ENCODE assay signal across 3 fruit fly cellular contexts in the genomic region with DNA sequence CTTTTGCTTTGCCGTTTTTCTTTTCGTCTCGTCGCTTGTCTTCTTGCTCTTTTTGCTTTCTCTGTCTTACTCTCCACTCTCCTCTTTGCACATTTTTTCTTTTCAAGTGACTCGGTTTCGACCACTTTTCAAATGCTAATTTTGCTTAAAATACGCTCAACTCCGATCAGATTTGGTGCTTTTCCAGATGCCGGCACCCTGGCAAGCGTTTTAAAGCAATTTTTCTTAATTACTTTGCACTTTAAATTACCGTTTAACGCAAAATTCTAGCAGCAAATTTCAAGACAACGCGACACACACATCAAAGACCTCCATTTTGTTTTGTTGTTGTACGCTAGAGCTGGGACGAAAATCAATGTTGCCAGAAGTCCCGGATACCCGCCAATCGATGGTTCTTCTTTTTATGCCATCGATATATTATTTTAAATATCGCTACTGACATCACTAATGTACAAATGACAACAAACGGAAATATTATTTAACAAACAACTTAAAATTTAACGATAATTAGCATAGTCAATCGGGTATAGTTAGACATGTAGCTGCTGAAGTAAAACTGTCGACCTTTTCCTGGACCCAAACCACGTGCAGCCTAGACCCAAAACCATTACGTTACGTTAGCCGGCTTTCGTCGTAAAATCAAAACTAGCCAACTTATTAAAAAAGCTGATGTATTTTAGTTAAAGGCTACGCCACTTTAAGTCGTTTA.
TF ChIP-seq lines count a peak whose summit lies in the region.

TSS of gene kis (minus strand) at position 317 of the 709 bp plus-strand sequence.

TF ChIP-seq in whole organism, adult, 20 proteins besides CTCF, POLR2A, EP300 and RAD21 (continued from another document):
- TF ChIP-seq Crg-1 (GFP tag; optimal IDR thresholded peaks at IDR 0.05; lab: Kevin White, UChicago) (peak; percentile 34), toe (GFP tag; optimal IDR thresholded peaks at IDR 0.05; lab: Kevin White, UChicago) (no peak), kay (GFP tag; lab: Kevin White, UChicago; ENCODE audit: borderline replicate concordance) (no peak), bab1 (GFP tag; optimal IDR thresholded peaks at IDR 0.05; lab: Kevin White, UChicago) (peak; percentile 75)

TF ChIP-seq in whole organism, embryonic, 481 proteins besides CTCF, POLR2A, EP300 and RAD21 (continued from another document and continues in another):
- TF ChIP-seq CG2678 (tag; optimal IDR thresholded peaks at IDR 0.05; lab: Kevin White, UChicago): peak; percentile 41
- TF ChIP-seq trh (GFP tag; optimal IDR thresholded peaks at IDR 0.05; lab: Kevin White, UChicago): no peak
- TF ChIP-seq croc (GFP tag; conservative IDR thresholded peaks at IDR 0.05; lab: Robert Waterston, UW): no peak
- TF ChIP-seq CG17328 (GFP tag; IDR thresholded peaks at IDR 0.05; lab: Robert Waterston, UW): no peak
- no peak for TF ChIP-seq CG14441 (GFP tag; IDR thresholded peaks at IDR 0.05; lab: Robert Waterston, UW)
- peak; percentile 49 for TF ChIP-seq caup (GFP tag; optimal IDR thresholded peaks at IDR 0.05; lab: Kevin White, UChicago; ENCODE audit: severe bottlenecking)
- TF ChIP-seq CG17361 (GFP tag; IDR thresholded peaks at IDR 0.05; lab: Robert Waterston, UW): 0 out of 3 replicates have a peak, but pooled peaks have one; percentile 41
- TF ChIP-seq pho (GFP tag; optimal IDR thresholded peaks at IDR 0.05; lab: Kevin White, UChicago): peak; percentile 67
- TF ChIP-seq Stat92E (GFP tag; optimal IDR thresholded peaks at IDR 0.05; lab: Kevin White, UChicago): peak in 1 of 3 experiments; percentile 74
- peak; percentile 31 for TF ChIP-seq Dip3 (GFP tag; optimal IDR thresholded peaks at IDR 0.05; lab: Kevin White, UChicago)
- TF ChIP-seq Side (GFP tag; optimal IDR thresholded peaks at IDR 0.05; lab: Kevin White, UChicago): peak; percentile 34
- peak; percentile 14 for TF ChIP-seq CG10654 (GFP tag; optimal IDR thresholded peaks at IDR 0.05; lab: Kevin White, UChicago)
- TF ChIP-seq Camta (GFP tag; optimal IDR thresholded peaks at IDR 0.05; lab: Kevin White, UChicago): peak; percentile 48
- TF ChIP-seq mld (GFP tag; IDR thresholded peaks at IDR 0.05; lab: Robert Waterston, UW; ENCODE audit: partially characterized antibody): peak; percentile 89
- peak; percentile 43 for TF ChIP-seq CG3163 (GFP tag; optimal IDR thresholded peaks at IDR 0.05; lab: Kevin White, UChicago)
- no peak for TF ChIP-seq Sox100B (GFP tag; optimal IDR thresholded peaks at IDR 0.05; lab: Kevin White, UChicago)
- TF ChIP-seq CG8478 (optimal IDR thresholded peaks at IDR 0.05; lab: Kevin White, UChicago): no peak
- TF ChIP-seq jing (GFP tag; optimal IDR thresholded peaks at IDR 0.05; lab: Kevin White, UChicago): no peak
- no peak for TF ChIP-seq esg (GFP tag; conservative IDR thresholded peaks at IDR 0.05; lab: Robert Waterston, UW)
- peak; percentile 97 for TF ChIP-seq sna (GFP tag; IDR thresholded peaks at IDR 0.05; lab: Robert Waterston, UW; ENCODE audit: partially characterized antibody)
- TF ChIP-seq Adf1 (GFP tag; IDR thresholded peaks at IDR 0.05; lab: Robert Waterston, UW): peak; percentile 41
- no peak for TF ChIP-seq seq (GFP tag; IDR thresholded peaks at IDR 0.05; lab: Robert Waterston, UW)
- no peak for TF ChIP-seq toy (GFP tag; IDR thresholded peaks at IDR 0.05; lab: Robert Waterston, UW)
- TF ChIP-seq eve (GFP tag; optimal IDR thresholded peaks at IDR 0.05; lab: Kevin White, UChicago): no peak
- TF ChIP-seq Dad (GFP tag; optimal IDR thresholded peaks at IDR 0.05; lab: Kevin White, UChicago): peak; percentile 43
- TF ChIP-seq ssp (GFP tag; IDR thresholded peaks at IDR 0.05; lab: Robert Waterston, UW): no peak
- TF ChIP-seq zfh2 (GFP tag; optimal IDR thresholded peaks at IDR 0.05; lab: Kevin White, UChicago): peak; percentile 31
- peak; percentile 46 for TF ChIP-seq maf-S (GFP tag; optimal IDR thresholded peaks at IDR 0.05; lab: Kevin White, UChicago)
- no peak for TF ChIP-seq D (optimal IDR thresholded peaks at IDR 0.05; lab: Kevin White, UChicago)
- no peak for TF ChIP-seq D (GFP tag; optimal IDR thresholded peaks at IDR 0.05; lab: Kevin White, UChicago)
- no peak for TF ChIP-seq CG6765 (GFP tag; optimal IDR thresholded peaks at IDR 0.05; lab: Kevin White, UChicago)
- TF ChIP-seq CG9797 (GFP tag; optimal IDR thresholded peaks at IDR 0.05; lab: Kevin White, UChicago): peak; percentile 69
- peak; percentile 72 for TF ChIP-seq CG10267 (tag; optimal IDR thresholded peaks at IDR 0.05; lab: Kevin White, UChicago)
- no peak; the same call in 3 of the 4 replicates for TF ChIP-seq Gug (GFP tag; IDR thresholded peaks at IDR 0.05; lab: Robert Waterston, UW)
- TF ChIP-seq CG14965 (GFP tag; optimal IDR thresholded peaks at IDR 0.05; lab: Kevin White, UChicago; ENCODE audit: borderline replicate concordance): no peak
- TF ChIP-seq CG12219 (GFP tag; optimal IDR thresholded peaks at IDR 0.05; lab: Kevin White, UChicago): no peak
- TF ChIP-seq CG17385 (GFP tag; optimal IDR thresholded peaks at IDR 0.05; lab: Kevin White, UChicago): peak; percentile 1
- no peak for TF ChIP-seq Oaz (GFP tag; IDR thresholded peaks at IDR 0.05; lab: Robert Waterston, UW)
- TF ChIP-seq tgo (GFP tag; IDR thresholded peaks at IDR 0.05; lab: Robert Waterston, UW): no peak
- TF ChIP-seq zf30C (GFP tag; optimal IDR thresholded peaks at IDR 0.05; lab: Kevin White, UChicago): no peak
- TF ChIP-seq CG31441 (GFP tag; IDR thresholded peaks at IDR 0.05; lab: Robert Waterston, UW): no peak
- TF ChIP-seq CG2116 (GFP tag; optimal IDR thresholded peaks at IDR 0.05; lab: Kevin White, UChicago): peak; percentile 79
- peak; percentile 95 for TF ChIP-seq pzg (GFP tag; optimal IDR thresholded peaks at IDR 0.05; lab: Kevin White, UChicago)
- TF ChIP-seq Jarid2 (GFP tag; optimal IDR thresholded peaks at IDR 0.05; lab: Kevin White, UChicago): peak; percentile 75
- no peak for TF ChIP-seq stc (GFP tag; IDR thresholded peaks at IDR 0.05; lab: Robert Waterston, UW)
- TF ChIP-seq CG10321 (GFP tag; IDR thresholded peaks at IDR 0.05; lab: Robert Waterston, UW): no peak
- TF ChIP-seq Trl (optimal IDR thresholded peaks at IDR 0.05; lab: Kevin White, UChicago): peak; percentile 0 to 74
- TF ChIP-seq Trl (GFP tag; optimal IDR thresholded peaks at IDR 0.05; lab: Kevin White, UChicago): peak; percentile 38
- TF ChIP-seq fd102C (GFP tag; optimal IDR thresholded peaks at IDR 0.05; lab: Kevin White, UChicago): no peak
- TF ChIP-seq p53 (GFP tag; optimal IDR thresholded peaks at IDR 0.05; lab: Kevin White, UChicago): no peak
- TF ChIP-seq CG3995 (GFP tag; optimal IDR thresholded peaks at IDR 0.05; lab: Kevin White, UChicago): peak; percentile 75
- TF ChIP-seq pnt (GFP tag; optimal IDR thresholded peaks at IDR 0.05; lab: Kevin White, UChicago): no peak
- TF ChIP-seq vnd (GFP tag; IDR thresholded peaks at IDR 0.05; lab: Robert Waterston, UW; ENCODE audit: partially characterized antibody): peak; percentile 93
- TF ChIP-seq slbo (GFP tag; IDR thresholded peaks at IDR 0.05; lab: Robert Waterston, UW): peak; percentile 61
- no peak for TF ChIP-seq slou (GFP tag; optimal IDR thresholded peaks at IDR 0.05; lab: Kevin White, UChicago)
- TF ChIP-seq chn (GFP tag; optimal IDR thresholded peaks at IDR 0.05; lab: Kevin White, UChicago): peak; percentile 40
- no peak for TF ChIP-seq CG8281 (tag; optimal IDR thresholded peaks at IDR 0.05; lab: Kevin White, UChicago)
- TF ChIP-seq CG12391 (tag; optimal IDR thresholded peaks at IDR 0.05; lab: Kevin White, UChicago): peak; percentile 64
- peak; percentile 54 for TF ChIP-seq CG33213 (GFP tag; optimal IDR thresholded peaks at IDR 0.05; lab: Kevin White, UChicago)
- peak; percentile 28 for TF ChIP-seq Nf-YB (GFP tag; optimal IDR thresholded peaks at IDR 0.05; lab: Kevin White, UChicago)

TF ChIP-seq in whole organism, prepupa, 60 proteins besides CTCF, POLR2A, EP300 and RAD21 (continued from another document):
- TF ChIP-seq Blimp-1 (GFP tag; optimal IDR thresholded peaks at IDR 0.05; lab: Kevin White, UChicago) (peak; percentile 26), CG1621 (tag; optimal IDR thresholded peaks at IDR 0.05; lab: Kevin White, UChicago) (peak; percentile 23), CG3919 (GFP tag; optimal IDR thresholded peaks at IDR 0.05; lab: Kevin White, UChicago) (peak; percentile 40), dsx (GFP tag; optimal IDR thresholded peaks at IDR 0.05; lab: Kevin White, UChicago; ENCODE audit: poor library complexity, severe bottlenecking) (peak; percentile 25), vri (GFP tag; optimal IDR thresholded peaks at IDR 0.05; lab: Kevin White, UChicago) (no peak), fd59A (GFP tag; optimal IDR thresholded peaks at IDR 0.05; lab: Kevin White, UChicago) (no peak), CG31627 (GFP tag; optimal IDR thresholded peaks at IDR 0.05; lab: Kevin White, UChicago) (peak; percentile 16), CG8632 (GFP tag; optimal IDR thresholded peaks at IDR 0.05; lab: Kevin White, UChicago) (peak; percentile 7), CG16779 (tag; optimal IDR thresholded peaks at IDR 0.05; lab: Kevin White, UChicago) (no peak), dac (GFP tag; optimal IDR thresholded peaks at IDR 0.05; lab: Kevin White, UChicago) (no peak), Eip93F (GFP tag; optimal IDR thresholded peaks at IDR 0.05; lab: Kevin White, UChicago) (no peak), acj6 (GFP tag; optimal IDR thresholded peaks at IDR 0.05; lab: Kevin White, UChicago) (no peak), Ets96B (tag; optimal IDR thresholded peaks at IDR 0.05; lab: Kevin White, UChicago) (peak; percentile 22), CG7368 (GFP tag; optimal IDR thresholded peaks at IDR 0.05; lab: Kevin White, UChicago) (no peak), CG8119 (GFP tag; IDR thresholded peaks at IDR 0.05; lab: Robert Waterston, UW) (peak; percentile 59; the same call in 2 of the 3 replicates), OdsH (GFP tag; optimal IDR thresholded peaks at IDR 0.05; lab: Kevin White, UChicago) (peak; percentile 9), Met (GFP tag; optimal IDR thresholded peaks at IDR 0.05; lab: Kevin White, UChicago) (no peak), CG11762 (GFP tag; optimal IDR thresholded peaks at IDR 0.05; lab: Kevin White, UChicago; ENCODE audit: insufficient read depth) (no peak), CG6276 (GFP tag; optimal IDR thresholded peaks at IDR 0.05; lab: Kevin White, UChicago) (peak; percentile 57), Sox15 (GFP tag; optimal IDR thresholded peaks at IDR 0.05; lab: Kevin White, UChicago) (no peak), Gug (GFP tag; IDR thresholded peaks at IDR 0.05; lab: Robert Waterston, UW) (no peak), CG3032 (tag; optimal IDR thresholded peaks at IDR 0.05; lab: Kevin White, UChicago) (peak; percentile 30), CG8319 (GFP tag; optimal IDR thresholded peaks at IDR 0.05; lab: Kevin White, UChicago) (no peak), Hr4 (GFP tag; optimal IDR thresholded peaks at IDR 0.05; lab: Kevin White, UChicago) (no peak), fd85E (GFP tag; optimal IDR thresholded peaks at IDR 0.05; lab: Kevin White, UChicago) (no peak), CG6808 (GFP tag; optimal IDR thresholded peaks at IDR 0.05; lab: Kevin White, UChicago) (peak; percentile 43), lz (GFP tag; optimal IDR thresholded peaks at IDR 0.05; lab: Kevin White, UChicago) (peak; percentile 11), eg (GFP tag; IDR thresholded peaks at IDR 0.05; lab: Robert Waterston, UW) (no peak; the same call in 2 of the 3 replicates), CG32006 (GFP tag; optimal IDR thresholded peaks at IDR 0.05; lab: Kevin White, UChicago) (peak; percentile 25), CG4318 (GFP tag; optimal IDR thresholded peaks at IDR 0.05; lab: Kevin White, UChicago) (no peak), Eip78C (GFP tag; lab: Kevin White, UChicago) (peak; percentile 84), CG11294 (GFP tag; IDR thresholded peaks at IDR 0.05; lab: Robert Waterston, UW) (no peak), net (GFP tag; optimal IDR thresholded peaks at IDR 0.05; lab: Kevin White, UChicago) (peak; percentile 19), Smox (GFP tag; optimal IDR thresholded peaks at IDR 0.05; lab: Kevin White, UChicago) (peak; percentile 15), Ets21C (GFP tag; optimal IDR thresholded peaks at IDR 0.05; lab: Kevin White, UChicago) (no peak), svp (GFP tag; lab: Kevin White, UChicago) (peak; percentile 40), CG9139 (GFP tag; optimal IDR thresholded peaks at IDR 0.05; lab: Kevin White, UChicago) (peak; percentile 39), CG11902 (GFP tag; optimal IDR thresholded peaks at IDR 0.05; lab: Kevin White, UChicago) (no peak), CG6163 (GFP tag; IDR thresholded peaks at IDR 0.05; lab: Robert Waterston, UW) (peak; percentile 67; the same call in 2 of the 3 replicates), esn (GFP tag; optimal IDR thresholded peaks at IDR 0.05; lab: Kevin White, UChicago) (peak; percentile 47), CG34406 (GFP tag; optimal IDR thresholded peaks at IDR 0.05; lab: Kevin White, UChicago) (no peak), fkh (GFP tag; optimal IDR thresholded peaks at IDR 0.05; lab: Kevin White, UChicago) (peak; percentile 61)
